Worm (Caenorhabditis elegans) whole organism, L3 larva: Measurements from ENCODE around the gene F44E2.8.

Experiments
- R02D3.7 ChIP-seq: fragments of 150-350 bp; optimal IDR thresholded peaks from 2 replicates; lab custom pipeline; 2014; ENCODE audit warnings: missing biosample characterization, missing genetic modification characterization
- ZK546.5 ChIP-seq: sonication (generic microtip); optimal IDR thresholded peaks from 2 replicates; lab custom pipeline; 2017; ENCODE audit warnings: missing biosample characterization, missing genetic modification characterization
- aly-2 ChIP-seq: fragments of 150-350 bp; optimal IDR thresholded peaks from 2 replicates; lab custom pipeline; 2014; ENCODE audit warnings: missing biosample characterization, missing genetic modification characterization
- ama-1 ChIP-seq: fragments of 150-350 bp; optimal IDR thresholded peaks from 2 replicates; lab custom pipeline; 2018
- ceh-82 ChIP-seq: fragments of 150-350 bp; optimal IDR thresholded peaks from 2 replicates; lab custom pipeline; 2014; ENCODE audit warnings: missing biosample characterization, missing genetic modification characterization
- daf-12 ChIP-seq: fragments of 150-350 bp; optimal IDR thresholded peaks from 2 replicates; lab custom pipeline; 2014; ENCODE audit warnings: missing biosample characterization, missing genetic modification reagents, missing genetic modification characterization
- egl-27 ChIP-seq: sonication (generic microtip); optimal IDR thresholded peaks from 4 replicates; lab custom pipeline; 2017; ENCODE audit warnings: missing biosample characterization, missing genetic modification reagents, missing genetic modification characterization
- egl-5 ChIP-seq: fragments of 150-350 bp; optimal IDR thresholded peaks from 2 replicates; lab custom pipeline; 2017; ENCODE audit warnings: missing biosample characterization, missing genetic modification reagents, missing genetic modification characterization, inconsistent platforms
- elt-1 ChIP-seq: fragments of 150-350 bp; optimal IDR thresholded peaks from 2 replicates; lab custom pipeline; 2014; ENCODE audit warnings: missing biosample characterization, missing genetic modification characterization
- elt-2 ChIP-seq: sonication (generic microtip); optimal IDR thresholded peaks from 2 replicates; lab custom pipeline; 2016; ENCODE audit warnings: missing genetic modification reagents, mild to moderate bottlenecking, missing genetic modification characterization, missing compliant biosample characterization
- elt-3 ChIP-seq, 3 experiments: fragments of 150-350 bp in 1 of 3; sonication (generic microtip) in 2 of 3; optimal IDR thresholded peaks; 2 replicates in 2 of 3; 4 replicates in 1 of 3; lab custom pipeline; 2014 to 2017; ENCODE audit warnings: missing biosample characterization in 3 of 3, missing genetic modification characterization in 3 of 3
- eor-1 ChIP-seq, 2 experiments: fragments of 150-350 bp; optimal IDR thresholded peaks; 2 replicates each; lab custom pipeline; 2014 to 2018; ENCODE audit warnings: missing biosample characterization in 2 of 2, missing genetic modification characterization in 2 of 2
- fkh-10 ChIP-seq: sonication (generic microtip); optimal IDR thresholded peaks from 2 replicates; lab custom pipeline; 2017; ENCODE audit warnings: missing biosample characterization, missing genetic modification reagents, missing genetic modification characterization
- fkh-2 ChIP-seq: fragments of 150-350 bp; optimal IDR thresholded peaks from 2 replicates; lab custom pipeline; 2014; ENCODE audit warnings: missing biosample characterization, missing genetic modification reagents, missing genetic modification characterization
- fos-1 ChIP-seq: fragments of 150-350 bp; optimal IDR thresholded peaks from 2 replicates; lab custom pipeline; 2014; ENCODE audit warnings: missing biosample characterization, missing genetic modification characterization
- hmg-11 ChIP-seq: sonication (generic microtip); optimal IDR thresholded peaks from 2 replicates; lab custom pipeline; 2016; ENCODE audit warnings: missing genetic modification characterization, missing compliant biosample characterization
- jun-1 ChIP-seq: fragments of 150-350 bp; optimal IDR thresholded peaks from 2 replicates; lab custom pipeline; 2014; ENCODE audit warnings: missing biosample characterization, missing genetic modification reagents, missing genetic modification characterization
- lin-15B ChIP-seq: fragments of 150-350 bp; optimal IDR thresholded peaks from 2 replicates; lab custom pipeline; 2014; ENCODE audit warnings: missing biosample characterization, missing genetic modification characterization
- lin-39 ChIP-seq: fragments of 150-350 bp; optimal IDR thresholded peaks from 2 replicates; lab custom pipeline; 2018; ENCODE audit warnings: missing biosample characterization, missing genetic modification reagents, missing genetic modification characterization
- lsy-12 ChIP-seq: sonication (generic microtip); optimal IDR thresholded peaks from 2 replicates; lab custom pipeline; 2016; ENCODE audit warnings: mild to moderate bottlenecking, missing genetic modification characterization, missing compliant biosample characterization
- mdl-1 ChIP-seq: fragments of 150-350 bp; optimal IDR thresholded peaks from 2 replicates; lab custom pipeline; 2014; ENCODE audit warnings: missing biosample characterization, missing genetic modification characterization
- nfya-1 ChIP-seq: sonication (generic microtip); optimal IDR thresholded peaks from 2 replicates; lab custom pipeline; 2017; ENCODE audit warnings: missing genetic modification characterization, mild to moderate bottlenecking, missing compliant biosample characterization, antibody characterized with exemption, moderate library complexity; ENCODE audit not compliant: insufficient read depth
- nhr-11 ChIP-seq: fragments of 150-350 bp; optimal IDR thresholded peaks from 2 replicates; lab custom pipeline; 2014; ENCODE audit warnings: missing biosample characterization, missing genetic modification characterization
- nhr-23 ChIP-seq: fragments of 150-350 bp; optimal IDR thresholded peaks from 2 replicates; lab custom pipeline; 2014; ENCODE audit warnings: missing biosample characterization, missing genetic modification reagents, missing genetic modification characterization
- nhr-237 ChIP-seq: fragments of 150-350 bp; optimal IDR thresholded peaks from 2 replicates; lab custom pipeline; 2014; ENCODE audit warnings: missing biosample characterization, missing genetic modification characterization
- nhr-25 ChIP-seq: sonication (generic microtip); optimal IDR thresholded peaks from 2 replicates; lab custom pipeline; 2017; ENCODE audit warnings: missing biosample characterization, missing genetic modification characterization
- nhr-43 ChIP-seq: sonication (generic microtip); optimal IDR thresholded peaks from 2 replicates; lab custom pipeline; 2016; ENCODE audit warnings: mild to moderate bottlenecking, missing genetic modification characterization, missing compliant biosample characterization; ENCODE audit not compliant: poor library complexity, severe bottlenecking
- nhr-67 ChIP-seq: fragments of 150-350 bp; optimal IDR thresholded peaks from 2 replicates; lab custom pipeline; 2014; ENCODE audit warnings: missing biosample characterization, missing genetic modification characterization
- nhr-76 ChIP-seq: fragments of 150-350 bp; sonication (generic microtip); optimal IDR thresholded peaks from 5 replicates; lab custom pipeline; 2014; ENCODE audit warnings: missing biosample characterization, missing genetic modification characterization
- pha-4 ChIP-seq: fragments of 150-350 bp; optimal IDR thresholded peaks from 2 replicates; lab custom pipeline; 2014; ENCODE audit warnings: missing biosample characterization, missing genetic modification reagents, missing genetic modification characterization
- pqm-1 ChIP-seq: fragments of 150-350 bp; optimal IDR thresholded peaks from 2 replicates; lab custom pipeline; 2017; ENCODE audit warnings: missing biosample characterization, missing genetic modification characterization, inconsistent platforms
- sea-2 ChIP-seq: fragments of 150-350 bp; sonication (generic microtip); optimal IDR thresholded peaks from 4 replicates; lab custom pipeline; 2014; ENCODE audit warnings: missing biosample characterization, missing genetic modification reagents, missing genetic modification characterization
- skn-1 ChIP-seq: fragments of 150-350 bp; optimal IDR thresholded peaks from 2 replicates; lab custom pipeline; 2014; ENCODE audit warnings: missing biosample characterization, missing genetic modification characterization
- snpc-4 ChIP-seq: fragments of 150-350 bp; optimal IDR thresholded peaks from 2 replicates; lab custom pipeline; 2014; ENCODE audit warnings: missing biosample characterization, missing genetic modification characterization
- tbx-2 ChIP-seq: sonication (generic microtip); optimal IDR thresholded peaks from 2 replicates; lab custom pipeline; 2016; ENCODE audit warnings: mild to moderate bottlenecking, missing genetic modification characterization, missing compliant biosample characterization
- unc-39 ChIP-seq: sonication (generic microtip); optimal IDR thresholded peaks from 4 replicates; lab custom pipeline; 2017; ENCODE audit warnings: missing biosample characterization, missing genetic modification characterization
- unc-62 ChIP-seq: fragments of 150-350 bp; sonication (generic microtip); optimal IDR thresholded peaks from 4 replicates; lab custom pipeline; 2014; ENCODE audit warnings: missing biosample characterization, missing genetic modification reagents, missing genetic modification characterization
- zag-1 ChIP-seq: fragments of 150-350 bp; optimal IDR thresholded peaks from 2 replicates; lab custom pipeline; 2014; ENCODE audit warnings: missing biosample characterization, missing genetic modification characterization
- ztf-11 ChIP-seq: fragments of 150-350 bp; optimal IDR thresholded peaks from 2 replicates; lab custom pipeline; 2014; ENCODE audit warnings: missing biosample characterization, missing genetic modification characterization
- ztf-4 ChIP-seq: fragments of 150-350 bp; optimal IDR thresholded peaks from 2 replicates; lab custom pipeline; 2014; ENCODE audit warnings: missing biosample characterization, missing genetic modification characterization

Gene F44E2.8

ce11 chrIII:8885150-8885549 is 35.5 kb upstream of the F44E2.8 start, which contains the start of gene svop-1:
Gene svop-1 (minus strand): TSS chrIII:8885488.
- TF ChIP-seq nhr-67 (tag; lab: Kevin White, UChicago) (no peak), nfya-1 (tag; lab: Kevin White, UChicago) (no peak), pha-4 (peak; percentile 51)

ce11 chrIII:8882333-8882732 is 32.7 kb upstream of the F44E2.8 start:
- TF ChIP-seq unc-39, result no peak
- TF ChIP-seq daf-12 (tag; lab: Kevin White, UChicago), result no peak
- TF ChIP-seq jun-1 (tag; lab: Kevin White, UChicago), result no peak
- no peak for TF ChIP-seq ztf-4 (tag; lab: Kevin White, UChicago)
- no peak for TF ChIP-seq mdl-1 (tag; lab: Kevin White, UChicago)
- no peak for TF ChIP-seq nhr-25 (tag; lab: Kevin White, UChicago)
- no peak for TF ChIP-seq ZK546.5 (tag; lab: Kevin White, UChicago)
- no peak for TF ChIP-seq R02D3.7
- no peak for TF ChIP-seq unc-62 (GFP tag; lab: Kevin White, UChicago)
- no peak for TF ChIP-seq nhr-11 (tag; lab: Kevin White, UChicago)
- TF ChIP-seq tbx-2 (tag; lab: Kevin White, UChicago), result no peak
- TF ChIP-seq nhr-237 (tag; lab: Kevin White, UChicago), result no peak
- no peak for TF ChIP-seq aly-2

- TF ChIP-seq pha-4 (peak; percentile 52), mdl-1 (tag; lab: Kevin White, UChicago) (no peak), lsy-12 (tag; lab: Kevin White, UChicago) (no peak), sea-2 (no peak), eor-1 (tag; optimal IDR thresholded peaks at IDR 0.05; lab: Kevin White, UChicago) (no peak), jun-1 (tag; lab: Kevin White, UChicago) (peak; percentile 23), pqm-1 (tag; lab: Kevin White, UChicago) (peak; percentile 70), elt-2 (peak; percentile 93)
These were observed 29.3 kb upstream of the F44E2.8 start for ce11 chrIII:8878960-8879359.

- TF ChIP-seq nhr-76 (no peak), fkh-10 (GFP tag; lab: Kevin White, UChicago) (peak; percentile 96)
These were observed 27.3 kb upstream of the F44E2.8 start, which contains the start of gene K01F9.2 for ce11 chrIII:8877002-8877401. Gene K01F9.2 (minus strand): TSS chrIII:8877128.

- TF ChIP-seq zag-1 (tag; lab: Kevin White, UChicago) (peak; percentile 46), daf-12 (tag; lab: Kevin White, UChicago) (no peak), fkh-10 (GFP tag; lab: Kevin White, UChicago) (peak; percentile 88), ama-1 (lab: Kevin White, UChicago) (peak; percentile 88), nfya-1 (tag; lab: Kevin White, UChicago) (peak; percentile 93), pha-4 (no peak), elt-3 (tag; optimal IDR thresholded peaks at IDR 0.05; lab: Kevin White, UChicago) (no peak), egl-5 (tag; lab: Kevin White, UChicago) (peak; percentile 68), fos-1 (no peak), lin-39 (tag; lab: Kevin White, UChicago) (peak; percentile 99), fkh-2 (tag; lab: Kevin White, UChicago) (peak; percentile 21), egl-27 (tag; lab: Kevin White, UChicago) (no peak), ztf-11 (tag; lab: Kevin White, UChicago) (no peak), lin-15B (tag; lab: Kevin White, UChicago) (peak; percentile 69), tbx-2 (tag; lab: Kevin White, UChicago) (peak; percentile 79), lsy-12 (tag; lab: Kevin White, UChicago) (peak; percentile 22), jun-1 (tag; lab: Kevin White, UChicago) (peak; percentile 51), unc-39 (no peak), snpc-4 (tag; lab: Kevin White, UChicago) (peak; percentile 30), ceh-82 (tag; lab: Kevin White, UChicago) (no peak), elt-1 (tag; lab: Kevin White, UChicago) (peak; percentile 79), unc-62 (GFP tag; lab: Kevin White, UChicago) (peak; percentile 67), skn-1 (tag; lab: Kevin White, UChicago) (no peak), nhr-43 (tag; lab: Kevin White, UChicago) (peak; percentile 37), sea-2 (peak; percentile 57), hmg-11 (tag; lab: Kevin White, UChicago) (peak; percentile 96), nhr-23 (tag; lab: Kevin White, UChicago) (peak; percentile 10), R02D3.7 (no peak)
These were observed 24.5 kb upstream of the F44E2.8 start for ce11 chrIII:8873990-8874668.
